Fruit fly (Drosophila melanogaster) S2 (cell line): ENCODE results near the gene Der-1.

Experiments used
- CG8478 ChIP-seq: fragments of >200 bp; optimal IDR thresholded peaks from 2 replicates; lab custom pipeline; 2018
- CTCF ChIP-seq, 2 experiments: fragments of >200 bp; optimal IDR thresholded peaks; 2 replicates each; lab custom pipeline; 2018

dm6 chr2L:1988192-1988561 is 14.4 kb downstream of the Der-1 start, which contains the start of gene Npc2a:
- TF ChIP-seq CTCF (optimal IDR thresholded peaks at IDR 0.05; lab: Kevin White, UChicago) (no peak), CG8478 (no peak)
